Fruit fly (Drosophila melanogaster): Measurements from ENCODE around the gene CG5151.

CG5151 gene

DNA sequence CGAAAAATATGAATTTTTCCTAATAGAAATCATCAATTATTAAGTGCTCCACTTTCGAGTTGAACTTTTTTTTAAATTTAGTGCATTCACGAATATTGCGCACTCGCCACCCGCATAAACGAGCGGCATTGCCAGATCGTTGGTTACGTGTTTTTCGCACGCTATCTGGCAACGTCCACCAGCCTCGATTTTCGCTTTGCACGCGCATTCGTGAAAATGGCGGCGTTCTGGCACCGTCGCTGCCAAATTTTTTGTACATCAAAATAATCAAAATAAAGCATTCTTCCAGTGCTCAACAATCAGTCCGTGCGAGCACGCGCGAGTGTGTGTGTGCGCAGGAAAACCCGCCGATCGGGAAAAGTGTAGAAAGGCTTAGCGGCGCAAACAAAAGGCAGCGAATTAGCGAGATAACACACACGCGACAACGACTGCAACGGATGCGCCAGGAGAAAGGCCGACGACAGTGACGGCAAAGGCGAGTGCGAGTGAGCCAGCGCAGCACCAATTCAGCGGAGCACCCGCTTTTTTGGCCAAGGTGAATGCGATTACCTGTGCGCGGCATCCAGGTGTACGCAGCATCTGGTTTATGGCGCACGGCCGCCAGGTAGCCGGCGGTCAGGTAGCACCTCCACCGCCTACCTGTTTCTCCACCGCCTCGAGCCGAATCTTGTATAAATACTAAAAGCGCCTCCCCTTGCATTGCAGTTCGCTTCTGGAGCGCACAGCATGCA lies 50.7 kb downstream of the CG5151 start (continued):
- TF ChIP-seq Xbp1 (GFP tag; optimal IDR thresholded peaks at IDR 0.05), result peak; percentile 89
- TF ChIP-seq CG7786 (GFP tag; optimal IDR thresholded peaks at IDR 0.05), result peak; percentile 78
- peak; percentile 61 for TF ChIP-seq CG13123 (GFP tag; optimal IDR thresholded peaks at IDR 0.05)
- TF ChIP-seq prd (optimal IDR thresholded peaks at IDR 0.05), result no peak
- TF ChIP-seq prd (GFP tag; IDR thresholded peaks at IDR 0.05), result peak; percentile 82
- TF ChIP-seq sens (GFP tag), result peak; percentile 98
- no peak for TF ChIP-seq Lim3 (GFP tag; IDR thresholded peaks at IDR 0.05)
- TF ChIP-seq CG9797 (GFP tag; optimal IDR thresholded peaks at IDR 0.05), result no peak
- TF ChIP-seq Spps (tag; optimal IDR thresholded peaks at IDR 0.05), result no peak
- TF ChIP-seq toy (GFP tag; IDR thresholded peaks at IDR 0.05), result peak; percentile 52; the same call in 1 of the 2 replicates
- peak; percentile 77 for TF ChIP-seq amos (GFP tag; IDR thresholded peaks at IDR 0.05; ENCODE audit: partially characterized antibody)
- peak; percentile 55; the same call in 1 of the 2 replicates for TF ChIP-seq klu (GFP tag; IDR thresholded peaks at IDR 0.05)
- no peak for TF ChIP-seq bowl (GFP tag; IDR thresholded peaks at IDR 0.05)
- no peak for TF ChIP-seq CG17568 (GFP tag; optimal IDR thresholded peaks at IDR 0.05)
- TF ChIP-seq Dek (tag; optimal IDR thresholded peaks at IDR 0.05), result peak; percentile 78
- peak; percentile 85 for TF ChIP-seq CG33213 (GFP tag; optimal IDR thresholded peaks at IDR 0.05)
- TF ChIP-seq CG8388 (GFP tag; optimal IDR thresholded peaks at IDR 0.05), result peak; percentile 73
- TF ChIP-seq D19A (tag; optimal IDR thresholded peaks at IDR 0.05), result peak; percentile 66
- peak; percentile 80 for TF ChIP-seq cwo (GFP tag; optimal IDR thresholded peaks at IDR 0.05)
- peak; percentile 50 for TF ChIP-seq CG9876 (GFP tag; optimal IDR thresholded peaks at IDR 0.05)
- peak; percentile 75 for TF ChIP-seq CG8944 (GFP tag; optimal IDR thresholded peaks at IDR 0.05)
- TF ChIP-seq Dref (GFP tag; IDR thresholded peaks at IDR 0.05), result peak; percentile 46
- TF ChIP-seq CG34224 (GFP tag; IDR thresholded peaks at IDR 0.05; ENCODE audit: partially characterized antibody), result peak; percentile 53
- no peak for TF ChIP-seq Sox102F (GFP tag; optimal IDR thresholded peaks at IDR 0.05)
- peak; percentile 92 for TF ChIP-seq CG13624 (GFP tag; optimal IDR thresholded peaks at IDR 0.05)
- peak; percentile 87 for TF ChIP-seq Camta (GFP tag; optimal IDR thresholded peaks at IDR 0.05)
- TF ChIP-seq scrt (GFP tag; optimal IDR thresholded peaks at IDR 0.05), result peak; percentile 78
- TF ChIP-seq NK7.1 (GFP tag; optimal IDR thresholded peaks at IDR 0.05), result peak; percentile 71
- TF ChIP-seq sens-2 (GFP tag; IDR thresholded peaks at IDR 0.05), result 0 out of 2 replicates have a peak, but pooled peaks have one; percentile 50
- TF ChIP-seq CG4617 (GFP tag; optimal IDR thresholded peaks at IDR 0.05; ENCODE audit: borderline replicate concordance), result peak; percentile 88
- peak; percentile 81 for TF ChIP-seq cg (GFP tag; optimal IDR thresholded peaks at IDR 0.05)
- TF ChIP-seq CG17612 (GFP tag; IDR thresholded peaks at IDR 0.05), result no peak
- peak; percentile 81 for TF ChIP-seq Mad (GFP tag; optimal IDR thresholded peaks at IDR 0.05)
- peak; percentile 81 for TF ChIP-seq CG16863 (GFP tag; optimal IDR thresholded peaks at IDR 0.05)
- no peak for TF ChIP-seq Vsx1 (GFP tag; optimal IDR thresholded peaks at IDR 0.05)
- TF ChIP-seq CG10366 (GFP tag; IDR thresholded peaks at IDR 0.05), result peak; percentile 80
- peak; percentile 76; the same call in 3 of the 4 replicates for TF ChIP-seq Gug (GFP tag; IDR thresholded peaks at IDR 0.05)
- TF ChIP-seq CG6683 (GFP tag; optimal IDR thresholded peaks at IDR 0.05), result peak; percentile 76
- TF ChIP-seq Six4 (GFP tag; optimal IDR thresholded peaks at IDR 0.05), result peak; percentile 76
- peak; percentile 91 for TF ChIP-seq psq (GFP tag; optimal IDR thresholded peaks at IDR 0.05)
- TF ChIP-seq sima (GFP tag; optimal IDR thresholded peaks at IDR 0.05), result peak; percentile 5
- TF ChIP-seq kah (GFP tag; optimal IDR thresholded peaks at IDR 0.05), result peak; percentile 45
- TF ChIP-seq pum (GFP tag; optimal IDR thresholded peaks at IDR 0.05), result peak; percentile 84
- peak; percentile 79 for TF ChIP-seq CG1233 (GFP tag; optimal IDR thresholded peaks at IDR 0.05)
- no peak for TF ChIP-seq Doc2 (GFP tag; IDR thresholded peaks at IDR 0.05)
- peak; percentile 76 for TF ChIP-seq CG3163 (GFP tag; optimal IDR thresholded peaks at IDR 0.05)
- no peak for TF ChIP-seq hb (GFP tag; IDR thresholded peaks at IDR 0.05; ENCODE audit: partially characterized antibody)
- TF ChIP-seq CG12104 (GFP tag; optimal IDR thresholded peaks at IDR 0.05), result peak; percentile 89
- peak; percentile 18; the same call in 1 of the 2 replicates for TF ChIP-seq tna (GFP tag; IDR thresholded peaks at IDR 0.05; ENCODE audit: partially characterized antibody)
- TF ChIP-seq dan (GFP tag; IDR thresholded peaks at IDR 0.05), result no peak
